In genomic region chrV:10191242-10191641, ce11 we compare ENCODE assay signal across 4 worm cellular contexts.
TF ChIP-seq lines count a peak whose summit lies in the region.

No protein-coding gene starts in this region.

TF ChIP-seq in whole organism, L2 larva, 48 proteins besides CTCF, POLR2A, EP300 and RAD21:
- TF ChIP-seq mdl-1 (tag; optimal IDR thresholded peaks at IDR 0.05; lab: Kevin White, UChicago): no peak
- TF ChIP-seq fos-1 (tag; optimal IDR thresholded peaks at IDR 0.05; lab: Kevin White, UChicago): peak; percentile 35
- no peak for TF ChIP-seq unc-55 (GFP tag; optimal IDR thresholded peaks at IDR 0.05; lab: Kevin White, UChicago)
- TF ChIP-seq peb-1 (tag; optimal IDR thresholded peaks at IDR 0.05; lab: Kevin White, UChicago): no peak

TF ChIP-seq in whole organism, L3 larva, 47 proteins besides CTCF, POLR2A, EP300 and RAD21:
- TF ChIP-seq tbx-2 (tag; optimal IDR thresholded peaks at IDR 0.05; lab: Kevin White, UChicago) (no peak), nhr-67 (tag; optimal IDR thresholded peaks at IDR 0.05; lab: Kevin White, UChicago) (no peak), elt-2 (tag; optimal IDR thresholded peaks at IDR 0.05; lab: Kevin White, UChicago) (peak; percentile 22)

TF ChIP-seq in whole organism, L4 larva, 104 proteins besides CTCF, POLR2A, EP300 and RAD21:
- TF ChIP-seq nhr-28 (tag; optimal IDR thresholded peaks at IDR 0.05; lab: Kevin White, UChicago): peak; percentile 23
- peak; percentile 11 for TF ChIP-seq pqm-1 (tag; optimal IDR thresholded peaks at IDR 0.05; lab: Kevin White, UChicago)
- TF ChIP-seq daf-16 (GFP tag; optimal IDR thresholded peaks at IDR 0.05; lab: Kevin White, UChicago): no peak
- TF ChIP-seq daf-16 (tag; optimal IDR thresholded peaks at IDR 0.05; lab: Kevin White, UChicago): peak; percentile 91
- peak in 1 of 2 experiments; percentile 13 for TF ChIP-seq unc-62 (GFP tag; optimal IDR thresholded peaks at IDR 0.05 in 1 of 2; lab: Kevin White, UChicago)
- TF ChIP-seq unc-62 (tag; optimal IDR thresholded peaks at IDR 0.05; lab: Kevin White, UChicago): no peak
- no peak for TF ChIP-seq tra-1 (GFP tag; IDR thresholded peaks at IDR 0.05; lab: Robert Waterston, UW)
- TF ChIP-seq aha-1 (tag; lab: Kevin White, UChicago): peak; percentile 41
- TF ChIP-seq php-3 (GFP tag; IDR thresholded peaks at IDR 0.05; lab: Robert Waterston, UW): peak; percentile 14; the same call in 1 of the 2 replicates
- no peak for TF ChIP-seq hif-1 (tag; optimal IDR thresholded peaks at IDR 0.05; lab: Kevin White, UChicago)

TF ChIP-seq in whole organism, young adult, 124 proteins besides CTCF, POLR2A, EP300 and RAD21:
- TF ChIP-seq nhr-80 (tag; optimal IDR thresholded peaks at IDR 0.05; lab: Kevin White, UChicago): peak; percentile 23
- TF ChIP-seq mes-4 (tag; optimal IDR thresholded peaks at IDR 0.05; lab: Kevin White, UChicago): no peak
